Worm (Caenorhabditis elegans): Measurements from ENCODE around the gene cup-5.

The cup-5 gene

ce11 chrIII:7566098-7566497 lies 17.9 kb upstream of the cup-5 start, which contains the start of gene ttr-32:
Gene ttr-32, plus strand, starts transcription at chrIII:7566411.
- TF ChIP-seq snpc-4 (tag; optimal IDR thresholded peaks at IDR 0.05) = no peak
- no peak for TF ChIP-seq ZK546.5 (tag; optimal IDR thresholded peaks at IDR 0.05)
- no peak for TF ChIP-seq egl-27 (tag; optimal IDR thresholded peaks at IDR 0.05)

- no peak for TF ChIP-seq ceh-9 (tag; optimal IDR thresholded peaks at IDR 0.05)
- TF ChIP-seq nhr-11 (tag; optimal IDR thresholded peaks at IDR 0.05) = peak; percentile 39
- peak; percentile 67 for TF ChIP-seq egl-27 (tag; optimal IDR thresholded peaks at IDR 0.05)
- TF ChIP-seq ceh-82 (tag; optimal IDR thresholded peaks at IDR 0.05) = peak; percentile 4
- no peak for TF ChIP-seq ztf-4 (tag; optimal IDR thresholded peaks at IDR 0.05)
- TF ChIP-seq egl-5 (tag; optimal IDR thresholded peaks at IDR 0.05) = peak; percentile 47
- no peak for TF ChIP-seq ZK546.5 (tag; optimal IDR thresholded peaks at IDR 0.05)
- TF ChIP-seq ceh-16 (tag; optimal IDR thresholded peaks at IDR 0.05) = no peak
- TF ChIP-seq nhr-67 (tag; optimal IDR thresholded peaks at IDR 0.05) = no peak
- no peak for TF ChIP-seq fos-1 (tag; optimal IDR thresholded peaks at IDR 0.05)
- TF ChIP-seq snpc-4 (tag; optimal IDR thresholded peaks at IDR 0.05) = peak; percentile 69
- peak; percentile 88 for TF ChIP-seq nfya-1 (tag; optimal IDR thresholded peaks at IDR 0.05; ENCODE audit: insufficient read depth)
- no peak for TF ChIP-seq nhr-28 (tag; optimal IDR thresholded peaks at IDR 0.05)
- peak; percentile 77 for TF ChIP-seq elt-2 (tag; optimal IDR thresholded peaks at IDR 0.05)
- no peak for TF ChIP-seq ama-1 (optimal IDR thresholded peaks at IDR 0.05)
- peak; percentile 80 for TF ChIP-seq jun-1 (tag; optimal IDR thresholded peaks at IDR 0.05)
- TF ChIP-seq sea-2 (GFP tag; optimal IDR thresholded peaks at IDR 0.05) = no peak
- no peak for TF ChIP-seq fkh-2 (tag; optimal IDR thresholded peaks at IDR 0.05)
- TF ChIP-seq nhr-23 (tag; optimal IDR thresholded peaks at IDR 0.05) = peak; percentile 76
- TF ChIP-seq skn-1 (tag; optimal IDR thresholded peaks at IDR 0.05) = peak; percentile 43
- TF ChIP-seq lin-15B (tag; optimal IDR thresholded peaks at IDR 0.05) = peak; percentile 48
- TF ChIP-seq lin-39 (tag; optimal IDR thresholded peaks at IDR 0.05) = peak; percentile 50
- TF ChIP-seq aly-2 (tag; optimal IDR thresholded peaks at IDR 0.05) = no peak
- no peak for TF ChIP-seq unc-39 (tag; optimal IDR thresholded peaks at IDR 0.05)
- TF ChIP-seq hmg-11 (tag; optimal IDR thresholded peaks at IDR 0.05) = peak; percentile 91
- TF ChIP-seq tbx-2 (tag; optimal IDR thresholded peaks at IDR 0.05) = peak; percentile 46
- peak; percentile 24 for TF ChIP-seq lsy-12 (tag; optimal IDR thresholded peaks at IDR 0.05)
- no peak for TF ChIP-seq ztf-11 (tag; optimal IDR thresholded peaks at IDR 0.05)
- TF ChIP-seq ceh-28 (tag; optimal IDR thresholded peaks at IDR 0.05) = peak; percentile 71
- TF ChIP-seq zag-1 (tag; optimal IDR thresholded peaks at IDR 0.05) = no peak
- TF ChIP-seq pqm-1 (tag; optimal IDR thresholded peaks at IDR 0.05) = peak; percentile 55
- no peak for TF ChIP-seq elt-3 (tag; optimal IDR thresholded peaks at IDR 0.05)
- TF ChIP-seq eor-1 (tag; optimal IDR thresholded peaks at IDR 0.05) = no peak
- peak; percentile 72 for TF ChIP-seq nhr-43 (tag; optimal IDR thresholded peaks at IDR 0.05; ENCODE audit: poor library complexity, severe bottlenecking)
- TF ChIP-seq nhr-237 (tag; optimal IDR thresholded peaks at IDR 0.05) = no peak
- peak; percentile 80 for TF ChIP-seq mdl-1 (tag; optimal IDR thresholded peaks at IDR 0.05)
- no peak for TF ChIP-seq nhr-12 (tag; optimal IDR thresholded peaks at IDR 0.05)
- peak; percentile 88 for TF ChIP-seq pha-4 (tag; optimal IDR thresholded peaks at IDR 0.05)
- TF ChIP-seq nhr-76 (tag; optimal IDR thresholded peaks at IDR 0.05) = no peak
- peak; percentile 48 for TF ChIP-seq nhr-25 (tag; optimal IDR thresholded peaks at IDR 0.05)
- TF ChIP-seq elt-1 (tag; optimal IDR thresholded peaks at IDR 0.05) = peak; percentile 20
- no peak for TF ChIP-seq daf-12 (tag; optimal IDR thresholded peaks at IDR 0.05)
- peak; percentile 39 for TF ChIP-seq R02D3.7 (tag; optimal IDR thresholded peaks at IDR 0.05)
- peak; percentile 64 for TF ChIP-seq unc-62 (GFP tag; optimal IDR thresholded peaks at IDR 0.05)
- TF ChIP-seq fkh-10 (GFP tag; optimal IDR thresholded peaks at IDR 0.05) = no peak
- no peak for TF ChIP-seq mml-1 (tag; optimal IDR thresholded peaks at IDR 0.05)
- TF ChIP-seq nhr-77 (tag; optimal IDR thresholded peaks at IDR 0.05) = no peak
Observed at ce11 chrIII:7570083-7570695, 13.8 kb upstream of the cup-5 start, which contains the start of gene R13A5.7. Gene R13A5.7, minus strand, starts transcription at chrIII:7570133.
